Fruit fly (Drosophila melanogaster): ENCODE results near the gene tfc.
A peak's percentile ranks its signal among the peaks of the same experiment; 100 is the strongest.

DNA sequence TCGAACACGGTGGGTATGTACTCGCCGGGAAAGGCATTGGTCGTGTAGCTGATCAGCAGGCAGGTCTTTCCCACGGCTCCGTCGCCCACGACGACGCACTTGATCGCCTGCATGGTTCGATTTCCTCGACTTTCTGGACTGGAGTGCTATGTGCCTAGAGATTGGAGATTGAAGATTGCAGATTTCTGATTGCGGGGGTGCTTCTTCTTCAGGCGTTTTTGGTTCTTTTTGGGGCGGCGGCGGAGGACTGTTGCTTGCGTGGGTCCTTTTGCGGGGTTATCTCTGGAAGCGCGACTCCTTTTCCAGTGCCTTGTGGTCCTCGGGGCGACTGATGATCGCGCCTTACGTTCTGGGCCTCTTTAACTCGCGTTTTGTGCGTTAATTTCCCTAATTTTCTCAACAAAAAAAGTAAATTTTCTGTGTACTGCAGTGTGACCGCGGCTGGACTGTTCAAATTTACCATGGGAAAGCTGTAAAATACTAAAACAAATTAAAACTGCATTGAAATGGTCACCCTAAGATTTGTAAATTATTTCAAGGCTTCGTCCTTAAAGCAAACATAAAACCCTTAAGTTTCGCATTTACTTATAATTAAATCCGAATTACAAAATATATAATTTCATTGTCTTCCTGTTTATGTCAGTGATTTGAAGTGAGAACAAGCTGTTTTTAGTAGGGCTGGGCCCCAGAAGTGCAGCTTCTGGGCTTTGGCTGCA lies 46.1 kb downstream of the tfc start, which contains the start of the genes Rac1 and Acat2:
- TF ChIP-seq CG2875 (GFP tag; optimal IDR thresholded peaks at IDR 0.05) (no peak), Blimp-1 (GFP tag; optimal IDR thresholded peaks at IDR 0.05) (no peak), kah (GFP tag; optimal IDR thresholded peaks at IDR 0.05) (no peak), Atf-2 (GFP tag; optimal IDR thresholded peaks at IDR 0.05) (no peak), cad (GFP tag; optimal IDR thresholded peaks at IDR 0.05) (no peak), CG15601 (tag; optimal IDR thresholded peaks at IDR 0.05) (peak; percentile 17), CG17328 (GFP tag; IDR thresholded peaks at IDR 0.05) (0 out of 2 replicates have a peak, but pooled peaks have one; percentile 30), CG42726 (GFP tag; IDR thresholded peaks at IDR 0.05; ENCODE audit: partially characterized antibody) (no peak), CG12071 (GFP tag; optimal IDR thresholded peaks at IDR 0.05) (no peak), Sox100B (GFP tag; optimal IDR thresholded peaks at IDR 0.05) (no peak), H15 (GFP tag; IDR thresholded peaks at IDR 0.05) (no peak), NK7.1 (GFP tag; optimal IDR thresholded peaks at IDR 0.05) (no peak)

All from whole organism, embryonic.